Worm (Caenorhabditis elegans) whole organism, midembryonic: Measurements from ENCODE around the gene T21H3.1.

Source experiments
- cog-1 ChIP-seq: sonication (generic microtip); optimal IDR thresholded peaks from 2 replicates; lab custom pipeline; 2016; ENCODE audit warnings: missing genetic modification characterization, missing compliant biosample characterization
- med-1 ChIP-seq: sonication (generic microtip); optimal IDR thresholded peaks from 2 replicates; lab custom pipeline; 2017; ENCODE audit warnings: missing genetic modification characterization, mild to moderate bottlenecking, missing compliant biosample characterization, antibody characterized with exemption, missing genetic modification reagents; ENCODE audit not compliant: insufficient read depth
- ztf-23 ChIP-seq: fragments of 200-800 bp; sonication (Bioruptor generic); IDR thresholded peaks from 2 replicates; pipeline ENCODE4 v1.3.6; 2022; ENCODE audit warnings: missing genetic modification reagents, missing genetic modification characterization, missing compliant biosample characterization
- ztf-29 ChIP-seq: fragments of 200-800 bp; sonication (Bioruptor generic); IDR thresholded peaks from 2 replicates; pipeline ENCODE4 v1.3.6; 2022; ENCODE audit warnings: missing genetic modification reagents, missing genetic modification characterization, missing compliant biosample characterization

DNA sequence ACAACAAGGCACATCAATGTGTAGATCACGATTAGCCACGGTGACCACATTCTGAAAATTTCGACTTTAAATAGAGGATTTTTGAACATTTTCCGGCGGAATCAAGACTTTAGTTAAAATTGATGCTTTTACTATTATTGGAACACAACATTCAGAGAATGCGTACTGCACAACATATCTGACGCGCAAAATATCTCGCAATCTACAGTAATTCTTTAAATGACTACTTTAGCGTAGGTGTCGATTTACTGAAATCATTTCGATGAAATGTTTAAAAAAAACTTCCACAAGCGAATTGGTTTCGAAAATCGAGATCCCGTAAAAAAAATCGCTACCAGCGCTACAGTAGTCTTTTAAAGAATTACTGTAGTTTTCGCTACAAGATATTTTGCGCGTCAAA is 44.0 kb downstream of the T21H3.1 start, which contains the start of gene Y50D4A.10:
- TF ChIP-seq cog-1 (tag; lab: Kevin White, UChicago) (no peak), med-1 (no peak), ztf-29 (GFP tag; lab: Robert Waterston, UW) (no peak), ztf-23 (no peak)
